Worm (Caenorhabditis elegans) whole organism, late embryonic: ENCODE measurements around the gene F49C12.11.

Experiments
- C38D4.7 ChIP-seq: fragments of 200-800 bp; sonication (Bioruptor generic); optimal IDR thresholded peaks from 2 replicates; lab custom pipeline; 2018; ENCODE audit warnings: mild to moderate bottlenecking, missing genetic modification characterization, moderate library complexity, missing compliant biosample characterization
- F13H6.1 ChIP-seq: sonication (generic microtip); optimal IDR thresholded peaks from 2 replicates; lab custom pipeline; 2016; ENCODE audit warnings: missing genetic modification characterization, missing compliant biosample characterization
- K02D7.2 ChIP-seq: sonication (generic microtip); optimal IDR thresholded peaks from 2 replicates; lab custom pipeline; 2017; ENCODE audit warnings: mild to moderate bottlenecking, missing genetic modification characterization, missing compliant biosample characterization
- T23F11.4 ChIP-seq: fragments of 200-800 bp; sonication (Bioruptor generic); optimal IDR thresholded peaks from 2 replicates; lab custom pipeline; 2018; ENCODE audit warnings: mild to moderate bottlenecking, missing genetic modification characterization, missing compliant biosample characterization
- Y22D7AL.16 ChIP-seq: sonication (generic microtip); optimal IDR thresholded peaks from 2 replicates; lab custom pipeline; 2016; ENCODE audit warnings: missing genetic modification characterization, missing compliant biosample characterization
- ceh-18 ChIP-seq: sonication (generic microtip); optimal IDR thresholded peaks from 2 replicates; lab custom pipeline; 2016; ENCODE audit warnings: missing genetic modification characterization, missing compliant biosample characterization
- ceh-22 ChIP-seq: sonication (generic microtip); optimal IDR thresholded peaks from 2 replicates; lab custom pipeline; 2017; ENCODE audit warnings: missing biosample characterization, missing genetic modification characterization
- ceh-30 ChIP-seq: fragments of 150-350 bp; optimal IDR thresholded peaks from 2 replicates; lab custom pipeline; 2014; ENCODE audit warnings: missing biosample characterization, missing genetic modification characterization
- ceh-34 ChIP-seq: sonication (generic microtip); optimal IDR thresholded peaks from 2 replicates; lab custom pipeline; 2016; ENCODE audit warnings: mild to moderate bottlenecking, missing genetic modification characterization, missing compliant biosample characterization
- ceh-45 ChIP-seq: fragments of 200-800 bp; sonication (Bioruptor generic); IDR thresholded peaks from 2 replicates; pipeline ENCODE4 v1.3.6; 2022; ENCODE audit warnings: missing genetic modification reagents, missing genetic modification characterization, missing compliant biosample characterization
- ceh-48 ChIP-seq: sonication (generic microtip); optimal IDR thresholded peaks from 2 replicates; lab custom pipeline; 2016; ENCODE audit warnings: missing genetic modification characterization, inconsistent platforms, missing compliant biosample characterization
- che-1 ChIP-seq: sonication (generic microtip); optimal IDR thresholded peaks from 2 replicates; lab custom pipeline; 2016; ENCODE audit warnings: mild to moderate bottlenecking, missing genetic modification characterization, missing compliant biosample characterization
- dmd-4 ChIP-seq: sonication (generic microtip); optimal IDR thresholded peaks from 2 replicates; lab custom pipeline; 2016; ENCODE audit warnings: borderline replicate concordance, missing genetic modification characterization, missing compliant biosample characterization
- dve-1 ChIP-seq: sonication (generic microtip); optimal IDR thresholded peaks from 2 replicates; lab custom pipeline; 2017; ENCODE audit warnings: antibody characterized with exemption, mild to moderate bottlenecking, missing genetic modification characterization, missing compliant biosample characterization
- elt-4 ChIP-seq: sonication (generic microtip); optimal IDR thresholded peaks from 2 replicates; lab custom pipeline; 2016; ENCODE audit warnings: missing genetic modification characterization, missing compliant biosample characterization
- fkh-10 ChIP-seq: fragments of 150-350 bp; optimal IDR thresholded peaks from 2 replicates; lab custom pipeline; 2014; ENCODE audit warnings: missing biosample characterization, missing genetic modification reagents, missing genetic modification characterization
- fkh-6 ChIP-seq: sonication (generic microtip); optimal IDR thresholded peaks from 2 replicates; lab custom pipeline; 2016; ENCODE audit warnings: missing genetic modification characterization, missing compliant biosample characterization
- gmeb-2 ChIP-seq: sonication (generic microtip); optimal IDR thresholded peaks from 2 replicates; lab custom pipeline; 2016; ENCODE audit warnings: missing genetic modification characterization, inconsistent platforms, missing compliant biosample characterization
- hlh-13 ChIP-seq: fragments of 200-800 bp; sonication (Bioruptor generic); optimal IDR thresholded peaks from 2 replicates; lab custom pipeline; 2018; ENCODE audit warnings: mild to moderate bottlenecking, missing genetic modification characterization, missing compliant biosample characterization
- hlh-30 ChIP-seq: sonication (generic microtip); optimal IDR thresholded peaks from 2 replicates; lab custom pipeline; 2017; ENCODE audit warnings: antibody characterized with exemption, missing genetic modification characterization, missing compliant biosample characterization; ENCODE audit not compliant: insufficient read depth
- hlh-6 ChIP-seq: sonication (generic microtip); optimal IDR thresholded peaks from 2 replicates; lab custom pipeline; 2016; ENCODE audit warnings: missing genotype, missing genetic modification characterization, missing compliant biosample characterization
- lim-6 ChIP-seq: sonication (generic microtip); optimal IDR thresholded peaks from 2 replicates; lab custom pipeline; 2016; ENCODE audit warnings: missing genetic modification characterization, missing compliant biosample characterization
- lin-11 ChIP-seq: fragments of 200-800 bp; sonication (Bioruptor generic); optimal IDR thresholded peaks from 2 replicates; lab custom pipeline; 2018; ENCODE audit warnings: mild to moderate bottlenecking, missing genetic modification characterization, missing compliant biosample characterization
- mec-3 ChIP-seq: sonication (generic microtip); optimal IDR thresholded peaks from 2 replicates; lab custom pipeline; 2016; ENCODE audit warnings: borderline replicate concordance, missing genetic modification characterization, missing compliant biosample characterization
- npax-4 ChIP-seq: sonication (generic microtip); optimal IDR thresholded peaks from 2 replicates; lab custom pipeline; 2016; ENCODE audit warnings: missing genetic modification characterization, missing compliant biosample characterization
- odd-2 ChIP-seq: sonication (generic microtip); optimal IDR thresholded peaks from 2 replicates; lab custom pipeline; 2017; ENCODE audit warnings: antibody characterized with exemption, mild to moderate bottlenecking, missing genetic modification characterization, missing compliant biosample characterization
- pag-3 ChIP-seq: sonication (generic microtip); optimal IDR thresholded peaks from 2 replicates; lab custom pipeline; 2016; ENCODE audit warnings: missing compliant biosample characterization, missing genetic modification characterization, borderline replicate concordance
- pat-9 ChIP-seq: fragments of 200-800 bp; sonication (Bioruptor generic); optimal IDR thresholded peaks from 2 replicates; lab custom pipeline; 2018; ENCODE audit warnings: mild to moderate bottlenecking, missing genetic modification characterization, moderate library complexity, missing compliant biosample characterization
- pha-4 ChIP-seq: fragments of 150-350 bp; optimal IDR thresholded peaks from 2 replicates; lab custom pipeline; 2018; ENCODE audit warnings: missing biosample characterization, missing genetic modification reagents, missing genetic modification characterization
- pros-1 ChIP-seq: fragments of 150-350 bp; optimal IDR thresholded peaks from 2 replicates; lab custom pipeline; 2014; ENCODE audit warnings: missing biosample characterization, missing genetic modification reagents, missing genetic modification characterization
- ref-2 ChIP-seq: sonication (generic microtip); optimal IDR thresholded peaks from 2 replicates; lab custom pipeline; 2016; ENCODE audit warnings: missing genetic modification characterization, missing compliant biosample characterization
- rnt-1 ChIP-seq: sonication (generic microtip); optimal IDR thresholded peaks from 2 replicates; lab custom pipeline; 2016; ENCODE audit warnings: missing genetic modification characterization, missing compliant biosample characterization
- unc-42 ChIP-seq: sonication (generic microtip); optimal IDR thresholded peaks from 2 replicates; lab custom pipeline; 2016; ENCODE audit warnings: missing genotype, missing genetic modification characterization, missing compliant biosample characterization
- unc-55 ChIP-seq: sonication (generic microtip); optimal IDR thresholded peaks from 2 replicates; lab custom pipeline; 2017; ENCODE audit warnings: missing biosample characterization, missing genetic modification reagents, missing genetic modification characterization
- unc-86 ChIP-seq: sonication (generic microtip); optimal IDR thresholded peaks from 2 replicates; lab custom pipeline; 2016; ENCODE audit warnings: missing genetic modification characterization, missing compliant biosample characterization
- ztf-16 ChIP-seq: sonication (generic microtip); optimal IDR thresholded peaks from 2 replicates; lab custom pipeline; 2017; ENCODE audit warnings: missing genetic modification characterization, missing compliant biosample characterization

The F49C12.11 gene

DNA sequence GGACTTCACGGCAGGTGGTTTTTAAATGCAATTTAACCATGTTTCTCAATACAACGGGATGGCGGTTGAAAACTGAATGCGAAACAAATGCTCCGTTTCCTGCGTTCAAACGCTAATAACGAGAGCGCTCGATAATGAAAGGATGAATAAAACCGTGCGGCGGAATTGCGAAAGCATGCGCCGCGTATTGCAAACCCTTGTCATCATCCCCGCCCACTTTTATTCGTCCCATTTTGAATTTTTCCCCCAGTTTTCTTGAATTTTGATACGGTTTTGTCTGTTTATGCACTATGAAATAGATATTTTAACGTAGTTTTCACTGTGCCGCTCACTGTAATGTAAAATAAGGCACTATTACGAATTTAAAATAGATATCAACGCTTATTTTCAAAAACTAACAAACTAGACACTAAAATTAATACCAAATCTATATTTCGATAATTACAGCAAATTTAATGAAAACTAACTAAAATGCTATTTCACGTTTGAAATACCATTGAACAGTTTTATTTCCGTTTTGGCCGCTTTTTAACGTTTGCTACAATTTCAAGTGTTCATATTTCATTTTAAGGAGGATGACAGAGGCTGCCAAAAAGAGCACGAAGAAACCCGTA lies 3.0 kb upstream of the F49C12.11 start, which contains the start of the genes F49C12.9 and rpn-7 (continued):
- peak; percentile 51 for TF ChIP-seq hlh-6
- TF ChIP-seq ceh-30 (tag; lab: Kevin White, UChicago): no peak
- TF ChIP-seq Y22D7AL.16 (tag; lab: Kevin White, UChicago): no peak
- no peak for TF ChIP-seq elt-4 (tag; lab: Kevin White, UChicago)
- peak; percentile 65 for TF ChIP-seq unc-42 (tag; lab: Kevin White, UChicago)
- peak; percentile 65 for TF ChIP-seq fkh-6
- peak; percentile 34 for TF ChIP-seq ceh-18 (tag; lab: Kevin White, UChicago)
- peak; percentile 13 for TF ChIP-seq T23F11.4 (GFP tag; lab: Kevin White, UChicago)
- TF ChIP-seq K02D7.2: peak; percentile 9
- no peak for TF ChIP-seq ceh-22 (tag; lab: Kevin White, UChicago)
- TF ChIP-seq gmeb-2 (tag; lab: Kevin White, UChicago): no peak
- peak; percentile 35 for TF ChIP-seq F13H6.1 (tag; lab: Kevin White, UChicago)
- no peak for TF ChIP-seq pag-3
- TF ChIP-seq unc-55: no peak
- peak; percentile 25 for TF ChIP-seq lin-11
- TF ChIP-seq ceh-45 (GFP tag; lab: Robert Waterston, UW): 0 out of 2 replicates have a peak, but pooled peaks have one; percentile 42
- TF ChIP-seq ref-2 (tag; lab: Kevin White, UChicago): peak; percentile 22
- TF ChIP-seq ztf-16 (tag; lab: Kevin White, UChicago): peak; percentile 49
- TF ChIP-seq odd-2: peak; percentile 31
- peak; percentile 42 for TF ChIP-seq rnt-1 (tag; lab: Kevin White, UChicago)

DNA sequence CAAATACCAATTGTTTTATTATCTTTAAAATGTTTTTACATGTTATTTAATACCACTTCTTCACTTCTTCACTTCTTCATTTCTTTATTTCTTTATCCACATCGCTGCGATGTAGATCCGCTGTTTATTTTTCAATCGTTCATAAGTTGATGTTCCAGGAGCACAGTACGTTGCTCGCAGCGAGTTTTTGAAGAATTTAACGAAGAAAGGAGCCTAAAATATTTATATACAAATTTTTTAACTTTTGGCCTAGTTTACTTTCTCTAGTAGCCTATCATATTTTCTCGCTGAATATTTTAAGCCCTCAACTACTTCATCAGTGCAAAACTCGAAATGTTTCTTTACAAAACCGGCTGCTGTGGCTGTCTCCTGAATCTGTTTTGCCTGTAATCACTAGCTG lies 1.0 kb upstream of the F49C12.11 start:
- TF ChIP-seq odd-2 (no peak), ceh-45 (GFP tag; lab: Robert Waterston, UW) (no peak), dve-1 (no peak), npax-4 (tag; lab: Kevin White, UChicago) (no peak), pha-4 (tag; lab: Kevin White, UChicago) (no peak), ceh-34 (tag; lab: Kevin White, UChicago) (no peak), pros-1 (no peak), fkh-10 (GFP tag; lab: Kevin White, UChicago) (no peak), che-1 (tag; lab: Kevin White, UChicago) (no peak), lim-6 (no peak), hlh-6 (no peak), hlh-30 (tag; lab: Kevin White, UChicago) (no peak), unc-86 (tag; lab: Kevin White, UChicago) (no peak), pat-9 (tag; lab: Kevin White, UChicago) (no peak)

DNA sequence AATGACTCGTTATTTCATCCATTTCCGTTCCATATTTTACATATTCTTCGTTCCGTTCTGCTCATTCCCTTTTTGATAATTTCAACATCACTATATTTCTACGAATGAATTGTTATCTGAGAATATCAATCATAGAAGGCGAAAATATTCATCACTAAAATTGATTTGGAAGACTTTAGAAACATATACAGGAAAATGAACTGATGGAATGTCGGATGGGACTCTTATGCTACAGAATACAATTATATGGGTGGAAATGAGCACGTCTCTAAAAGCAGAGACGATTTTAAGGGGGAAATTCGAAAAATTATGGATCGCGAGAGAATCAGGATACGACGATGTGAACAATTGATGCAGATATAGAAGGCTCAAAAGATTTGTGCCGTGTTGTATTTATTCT lies 843 bp downstream of the F49C12.11 start:
- TF ChIP-seq dmd-4 (tag; lab: Kevin White, UChicago) (no peak), C38D4.7 (GFP tag; lab: Kevin White, UChicago) (no peak), unc-86 (tag; lab: Kevin White, UChicago) (no peak), unc-42 (tag; lab: Kevin White, UChicago) (no peak)
- TF ChIP-seq, all 69 proteins: peak for 0

DNA sequence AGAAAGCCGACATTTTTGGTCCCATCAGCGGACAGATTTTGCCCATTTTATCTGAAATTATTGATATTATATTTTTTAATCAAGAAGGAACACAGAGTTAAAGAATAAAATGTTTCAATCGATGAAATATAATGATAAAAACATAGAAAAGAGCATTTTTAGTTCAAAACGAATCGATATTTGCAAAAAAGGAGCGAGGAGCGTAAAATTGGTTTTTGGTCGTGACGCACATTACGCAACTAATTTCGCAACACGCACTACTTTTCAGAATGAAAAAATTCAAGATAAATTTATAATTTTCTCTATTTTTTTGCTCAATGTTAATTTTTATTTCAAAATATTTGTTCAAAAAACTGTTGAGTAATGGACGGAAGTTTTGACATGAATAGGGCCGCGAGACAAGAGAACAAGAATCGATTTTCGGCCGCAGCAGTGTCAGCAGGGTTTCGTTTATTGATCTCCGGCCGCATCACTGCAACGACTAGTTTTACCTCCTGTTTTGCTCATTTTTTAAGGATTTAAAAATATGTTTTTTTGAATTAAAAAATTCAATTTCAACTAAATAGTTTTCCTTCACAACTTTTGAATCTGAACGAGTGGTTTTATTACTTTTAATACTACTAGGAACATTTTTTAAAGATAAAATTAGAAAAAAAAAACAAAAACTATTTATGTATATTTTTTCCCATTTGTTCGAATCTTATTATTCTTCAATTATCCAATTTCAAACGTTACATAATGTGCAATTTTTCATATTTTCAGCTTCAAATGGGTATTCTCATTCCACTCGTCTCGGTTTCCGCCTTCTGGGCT lies 2.1 kb downstream of the F49C12.11 start, which contains the start of the genes F49C12.12 and vha-17:
Gene F49C12.12 (minus strand): TSS at position 51 of the 813 bp plus-strand sequence.
Gene vha-17 (plus strand): TSS at position 763 of the 813 bp plus-strand sequence.
- TF ChIP-seq hlh-13 (GFP tag; lab: Kevin White, UChicago) (no peak), mec-3 (no peak), F13H6.1 (tag; lab: Kevin White, UChicago) (no peak), ztf-16 (tag; lab: Kevin White, UChicago) (no peak), ceh-48 (peak; percentile 61)
